Fruit fly (Drosophila melanogaster): ENCODE measurements around the gene CG3437.
A peak's percentile ranks its signal among the peaks of the same experiment; 100 is the strongest.

The CG3437 gene

DNA sequence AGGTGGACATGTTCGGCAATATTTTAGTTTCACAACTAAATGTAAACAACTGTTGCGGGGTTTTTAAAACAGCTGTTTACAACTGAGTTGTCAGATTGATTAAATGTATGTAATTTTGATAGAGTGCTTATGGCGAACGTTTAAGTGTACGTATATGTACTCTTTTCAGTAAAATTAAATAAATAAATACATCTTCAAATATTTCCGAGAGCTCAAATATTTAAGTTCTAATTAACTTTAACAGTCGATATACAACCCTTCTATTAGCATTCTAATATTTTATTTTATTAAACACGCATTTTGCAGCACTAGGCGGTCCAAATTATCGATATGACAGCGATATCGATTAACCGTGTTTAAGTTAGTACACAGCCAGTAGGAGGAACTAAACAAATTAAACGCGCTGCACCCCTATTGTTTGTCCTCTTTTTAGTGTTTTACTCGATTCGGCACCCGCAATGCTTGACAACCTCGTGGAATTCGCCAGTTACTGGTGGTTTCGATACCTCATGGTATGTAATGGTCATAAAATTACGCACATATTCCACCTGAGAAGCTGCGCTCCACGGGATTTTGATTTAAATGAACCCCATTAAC is 5.8 kb downstream of the CG3437 start, which contains the start of the genes CG3448 and ghi (continued):
- TF ChIP-seq CG10631 (GFP tag; optimal IDR thresholded peaks at IDR 0.05) (no peak), salr (GFP tag; optimal IDR thresholded peaks at IDR 0.05) (no peak), svp (GFP tag) (peak; percentile 84), CG10669 (GFP tag; optimal IDR thresholded peaks at IDR 0.05) (peak; percentile 32), CG11902 (GFP tag; optimal IDR thresholded peaks at IDR 0.05) (no peak), CG31627 (GFP tag; optimal IDR thresholded peaks at IDR 0.05) (peak; percentile 23), dac (GFP tag; optimal IDR thresholded peaks at IDR 0.05) (no peak), CG6276 (GFP tag; optimal IDR thresholded peaks at IDR 0.05) (no peak), Eip93F (GFP tag; optimal IDR thresholded peaks at IDR 0.05) (peak; percentile 64)

DNA sequence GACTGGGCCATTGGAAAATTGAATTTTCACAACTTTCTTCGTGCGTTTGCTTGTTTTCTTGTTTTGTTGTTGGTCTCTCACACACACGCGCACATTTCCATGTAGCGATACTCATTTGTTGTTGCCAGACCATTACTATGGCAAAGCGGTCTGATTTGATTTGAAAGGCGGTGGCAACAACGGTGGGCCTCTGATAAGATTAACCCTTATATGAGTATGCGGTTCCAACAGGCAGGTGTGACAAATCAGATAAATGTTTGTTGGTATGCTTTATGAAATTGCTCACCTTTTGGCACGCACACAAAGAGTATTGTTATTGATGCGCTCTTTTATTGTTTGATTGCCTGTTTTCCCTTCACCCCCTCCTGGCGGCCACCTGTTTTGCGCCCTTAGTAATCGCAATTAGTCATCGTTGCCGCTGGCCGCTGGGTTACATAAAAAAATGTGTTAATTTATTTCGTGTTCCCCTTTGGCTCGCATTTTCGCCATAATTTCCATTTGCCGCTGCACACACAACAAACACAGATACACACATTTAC is 10.2 kb downstream of the CG3437 start:
- TF ChIP-seq net (GFP tag; optimal IDR thresholded peaks at IDR 0.05) (peak; percentile 19), Gug (GFP tag; IDR thresholded peaks at IDR 0.05) (peak; percentile 46), Eip75B (GFP tag; optimal IDR thresholded peaks at IDR 0.05) (no peak), Eip78C (GFP tag) (peak; percentile 51), CG32006 (GFP tag; optimal IDR thresholded peaks at IDR 0.05) (peak; percentile 31), Ets21C (GFP tag; optimal IDR thresholded peaks at IDR 0.05) (no peak), CG1621 (tag; optimal IDR thresholded peaks at IDR 0.05) (no peak), svp (GFP tag) (peak; percentile 67), CG7368 (GFP tag; optimal IDR thresholded peaks at IDR 0.05) (no peak), acj6 (GFP tag; optimal IDR thresholded peaks at IDR 0.05) (no peak), vri (GFP tag; optimal IDR thresholded peaks at IDR 0.05) (peak; percentile 90), CG6163 (GFP tag; IDR thresholded peaks at IDR 0.05) (no peak; the same call in 2 of the 3 replicates), CG15336 (GFP tag; IDR thresholded peaks at IDR 0.05) (peak; percentile 39), Met (GFP tag; optimal IDR thresholded peaks at IDR 0.05) (no peak), CG11294 (GFP tag; IDR thresholded peaks at IDR 0.05) (0 out of 2 replicates have a peak, but pooled peaks have one; percentile 9), CG4318 (GFP tag; optimal IDR thresholded peaks at IDR 0.05) (no peak), spab (GFP tag; optimal IDR thresholded peaks at IDR 0.05) (no peak), Lpt (GFP tag; optimal IDR thresholded peaks at IDR 0.05) (peak; percentile 6), CG10631 (GFP tag; optimal IDR thresholded peaks at IDR 0.05) (no peak)

- TF ChIP-seq Ets21C (GFP tag; optimal IDR thresholded peaks at IDR 0.05) = peak; percentile 21
- no peak for TF ChIP-seq CG6276 (GFP tag; optimal IDR thresholded peaks at IDR 0.05)
- TF ChIP-seq Met (GFP tag; optimal IDR thresholded peaks at IDR 0.05) = peak; percentile 47
- no peak for TF ChIP-seq Lpt (GFP tag; optimal IDR thresholded peaks at IDR 0.05)
- TF ChIP-seq fkh (GFP tag; optimal IDR thresholded peaks at IDR 0.05) = peak; percentile 92
- peak; percentile 24 for TF ChIP-seq Smox (GFP tag; optimal IDR thresholded peaks at IDR 0.05)
- no peak for TF ChIP-seq acj6 (GFP tag; optimal IDR thresholded peaks at IDR 0.05)
- peak; percentile 26 for TF ChIP-seq cyc (GFP tag; optimal IDR thresholded peaks at IDR 0.05)
- no peak for TF ChIP-seq fd85E (GFP tag; optimal IDR thresholded peaks at IDR 0.05)
- peak; percentile 13 for TF ChIP-seq Hr4 (GFP tag; optimal IDR thresholded peaks at IDR 0.05)
- TF ChIP-seq CG15336 (GFP tag; IDR thresholded peaks at IDR 0.05) = no peak
- TF ChIP-seq pdm3 (GFP tag; optimal IDR thresholded peaks at IDR 0.05) = peak; percentile 4
- TF ChIP-seq CG8319 (GFP tag; optimal IDR thresholded peaks at IDR 0.05) = no peak
- peak; percentile 21 for TF ChIP-seq CG1621 (tag; optimal IDR thresholded peaks at IDR 0.05)
- TF ChIP-seq CG7368 (GFP tag; optimal IDR thresholded peaks at IDR 0.05) = no peak
- TF ChIP-seq CG34406 (GFP tag; optimal IDR thresholded peaks at IDR 0.05) = no peak
- no peak for TF ChIP-seq Sox15 (GFP tag; optimal IDR thresholded peaks at IDR 0.05)
- TF ChIP-seq svp (GFP tag) = peak; percentile 64
- no peak for TF ChIP-seq CG6792 (GFP tag; optimal IDR thresholded peaks at IDR 0.05)
- peak; percentile 7 for TF ChIP-seq CG3032 (tag; optimal IDR thresholded peaks at IDR 0.05)
- TF ChIP-seq Ets96B (tag; optimal IDR thresholded peaks at IDR 0.05) = no peak
- TF ChIP-seq CG6854 (GFP tag; optimal IDR thresholded peaks at IDR 0.05) = peak; percentile 56
- TF ChIP-seq CG10669 (GFP tag; optimal IDR thresholded peaks at IDR 0.05) = no peak
- peak; percentile 62 for TF ChIP-seq CG6808 (GFP tag; optimal IDR thresholded peaks at IDR 0.05)
- TF ChIP-seq CG11902 (GFP tag; optimal IDR thresholded peaks at IDR 0.05) = no peak
- peak; percentile 25 for TF ChIP-seq CG10631 (GFP tag; optimal IDR thresholded peaks at IDR 0.05)
- peak; percentile 25 for TF ChIP-seq Sox14 (GFP tag; optimal IDR thresholded peaks at IDR 0.05)
- TF ChIP-seq Hr38 (GFP tag; optimal IDR thresholded peaks at IDR 0.05) = no peak
- no peak for TF ChIP-seq net (GFP tag; optimal IDR thresholded peaks at IDR 0.05)
- peak; percentile 29 for TF ChIP-seq esn (GFP tag; optimal IDR thresholded peaks at IDR 0.05)
- peak; percentile 33 for TF ChIP-seq Eip75B (GFP tag; optimal IDR thresholded peaks at IDR 0.05)
- TF ChIP-seq OdsH (GFP tag; optimal IDR thresholded peaks at IDR 0.05) = peak; percentile 8
- TF ChIP-seq CG31627 (GFP tag; optimal IDR thresholded peaks at IDR 0.05) = peak; percentile 5
- TF ChIP-seq Sox102F (GFP tag; optimal IDR thresholded peaks at IDR 0.05) = no peak
These were observed 10.7 kb downstream of the CG3437 start, which contains the start of gene CG3529 for dm6 chr3L:9446731-9447238. TSS of gene CG3529 (plus strand) at chr3L:9446864.

Measured in whole organism, prepupa.